Fruit fly (Drosophila melanogaster): ENCODE data around the gene zpg.
A peak's percentile ranks its signal among the peaks of the same experiment; 100 is the strongest.

zpg gene

DNA sequence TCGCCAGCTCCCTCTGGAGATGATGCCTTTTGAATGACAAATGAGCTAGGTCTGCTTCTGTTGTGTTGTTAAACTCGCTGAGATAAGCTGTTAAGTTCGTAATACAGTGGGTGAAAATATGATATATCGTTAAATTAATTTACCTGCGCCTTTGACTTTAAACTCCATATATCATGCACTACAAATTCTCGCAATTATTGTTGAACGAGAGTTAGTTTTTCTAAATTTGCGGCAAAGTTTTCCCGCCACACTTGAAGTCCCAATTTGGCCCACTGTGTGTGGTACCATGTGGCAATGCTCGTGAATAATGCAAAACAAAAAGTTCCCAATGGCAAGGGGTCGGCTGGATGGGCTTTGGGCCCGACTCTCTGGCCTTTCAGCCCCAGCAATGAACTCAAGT lies 29.1 kb downstream of the zpg start (continued):
- no peak for TF ChIP-seq exex (tag; optimal IDR thresholded peaks at IDR 0.05)
- TF ChIP-seq CG17612 (GFP tag; IDR thresholded peaks at IDR 0.05) = peak; percentile 46; the same call in 1 of the 2 replicates
- TF ChIP-seq onecut (GFP tag; IDR thresholded peaks at IDR 0.05) = peak; percentile 27; the same call in 1 of the 2 replicates
- TF ChIP-seq CG18599 (GFP tag; optimal IDR thresholded peaks at IDR 0.05) = peak; percentile 80
- peak; percentile 68 for TF ChIP-seq CG13424 (tag; optimal IDR thresholded peaks at IDR 0.05)
- peak; percentile 61 for TF ChIP-seq ranshi (GFP tag; IDR thresholded peaks at IDR 0.05)
- peak; percentile 46; the same call in 1 of the 2 replicates for TF ChIP-seq E2f2 (GFP tag; IDR thresholded peaks at IDR 0.05)
- peak; percentile 57 for TF ChIP-seq bcd (GFP tag; optimal IDR thresholded peaks at IDR 0.05)
- peak; percentile 42 for TF ChIP-seq HmgZ (tag; optimal IDR thresholded peaks at IDR 0.05)
- peak; percentile 34 for TF ChIP-seq CG9876 (GFP tag; optimal IDR thresholded peaks at IDR 0.05)
- TF ChIP-seq CG15269 (tag; optimal IDR thresholded peaks at IDR 0.05) = peak; percentile 78
- no peak for TF ChIP-seq crol (GFP tag; IDR thresholded peaks at IDR 0.05)
- peak; percentile 55; the same call in 1 of the 2 replicates for TF ChIP-seq ro (GFP tag; IDR thresholded peaks at IDR 0.05)
- TF ChIP-seq CG9727 (GFP tag; optimal IDR thresholded peaks at IDR 0.05) = peak; percentile 27
- peak; percentile 24 for TF ChIP-seq repo (GFP tag; optimal IDR thresholded peaks at IDR 0.05)
- no peak for TF ChIP-seq stwl (tag; optimal IDR thresholded peaks at IDR 0.05)
- 0 out of 3 replicates have a peak, but pooled peaks have one; percentile 64 for TF ChIP-seq CG34422 (GFP tag; IDR thresholded peaks at IDR 0.05)
- TF ChIP-seq Lim3 (GFP tag; IDR thresholded peaks at IDR 0.05) = 0 out of 2 replicates have a peak, but pooled peaks have one; percentile 26
- TF ChIP-seq Trl (optimal IDR thresholded peaks at IDR 0.05) = no peak
- peak; percentile 5 for TF ChIP-seq Trl (GFP tag; optimal IDR thresholded peaks at IDR 0.05)
- peak; percentile 54 for TF ChIP-seq CG3847 (GFP tag; IDR thresholded peaks at IDR 0.05)
- no peak for TF ChIP-seq zfh2 (GFP tag; optimal IDR thresholded peaks at IDR 0.05)
- TF ChIP-seq HLHmδ (GFP tag; optimal IDR thresholded peaks at IDR 0.05) = no peak
- no peak for TF ChIP-seq cas (GFP tag; IDR thresholded peaks at IDR 0.05)
- TF ChIP-seq otp (GFP tag; IDR thresholded peaks at IDR 0.05) = peak; percentile 68; the same call in 2 of the 3 replicates
- peak; percentile 43 for TF ChIP-seq ewg (GFP tag; optimal IDR thresholded peaks at IDR 0.05)
- no peak for TF ChIP-seq corto (GFP tag; optimal IDR thresholded peaks at IDR 0.05)
- peak; percentile 9 for TF ChIP-seq CG4282 (GFP tag; optimal IDR thresholded peaks at IDR 0.05)
- no peak for TF ChIP-seq hth (optimal IDR thresholded peaks at IDR 0.05)
- peak; percentile 59 for TF ChIP-seq tap (tag; optimal IDR thresholded peaks at IDR 0.05)
- peak; percentile 47 for TF ChIP-seq CG11398 (GFP tag; optimal IDR thresholded peaks at IDR 0.05)
- TF ChIP-seq knrl (GFP tag; IDR thresholded peaks at IDR 0.05; ENCODE audit: partially characterized antibody) = no peak
- peak; percentile 40 for TF ChIP-seq tx (GFP tag; optimal IDR thresholded peaks at IDR 0.05)
- TF ChIP-seq az2 (GFP tag; optimal IDR thresholded peaks at IDR 0.05) = peak; percentile 30
- TF ChIP-seq CG2678 (tag; optimal IDR thresholded peaks at IDR 0.05) = peak; percentile 81
- no peak for TF ChIP-seq CG10267 (tag; optimal IDR thresholded peaks at IDR 0.05)
- peak; percentile 41 for TF ChIP-seq kah (GFP tag; optimal IDR thresholded peaks at IDR 0.05)
- TF ChIP-seq Taf1 (GFP tag; IDR thresholded peaks at IDR 0.05) = no peak
- no peak for TF ChIP-seq CG2875 (GFP tag; optimal IDR thresholded peaks at IDR 0.05)
- TF ChIP-seq Fer1 (GFP tag; optimal IDR thresholded peaks at IDR 0.05) = no peak
- TF ChIP-seq sc (optimal IDR thresholded peaks at IDR 0.05) = no peak
- TF ChIP-seq sc (GFP tag; optimal IDR thresholded peaks at IDR 0.05) = no peak
- TF ChIP-seq row (GFP tag; IDR thresholded peaks at IDR 0.05) = peak; percentile 75
- TF ChIP-seq lmd (GFP tag; IDR thresholded peaks at IDR 0.05) = peak; percentile 83
- no peak for TF ChIP-seq nerfin-2 (GFP tag; IDR thresholded peaks at IDR 0.05; ENCODE audit: partially characterized antibody)
- no peak for TF ChIP-seq ash1 (GFP tag; optimal IDR thresholded peaks at IDR 0.05)
- peak; percentile 55; the same call in 1 of the 3 replicates for TF ChIP-seq Optix (GFP tag; IDR thresholded peaks at IDR 0.05)
- no peak for TF ChIP-seq Dip2 (GFP tag; IDR thresholded peaks at IDR 0.05)
- TF ChIP-seq Blimp-1 (GFP tag; optimal IDR thresholded peaks at IDR 0.05) = no peak
- no peak for TF ChIP-seq toy (GFP tag; IDR thresholded peaks at IDR 0.05)
- TF ChIP-seq wek (GFP tag; optimal IDR thresholded peaks at IDR 0.05) = no peak
- TF ChIP-seq scrt (GFP tag; optimal IDR thresholded peaks at IDR 0.05) = peak; percentile 52

Measured in whole organism, embryonic.